Worm (Caenorhabditis elegans) whole organism, young adult: Measurements from ENCODE around the gene Y52E8A.1.

Source experiments
- B0035.1 ChIP-seq: sonication (generic microtip); optimal IDR thresholded peaks from 2 replicates; lab custom pipeline; 2016; ENCODE audit warnings: missing genetic modification characterization, mild to moderate bottlenecking, missing compliant biosample characterization, missing genotype, missing genetic modification reagents
- B0261.1 ChIP-seq: sonication (generic microtip); optimal IDR thresholded peaks from 2 replicates; lab custom pipeline; 2016; ENCODE audit warnings: mild to moderate bottlenecking, missing genetic modification characterization, moderate library complexity, missing compliant biosample characterization
- D2030.7 ChIP-seq: fragments of 200-800 bp; sonication (Bioruptor generic); IDR thresholded peaks from 2 replicates; pipeline ENCODE4 v1.3.6; 2022; ENCODE audit warnings: missing genetic modification reagents, missing genetic modification characterization, missing compliant biosample characterization
- F23B12.7 ChIP-seq: sonication (generic microtip); optimal IDR thresholded peaks from 2 replicates; lab custom pipeline; 2017; ENCODE audit warnings: missing genetic modification characterization, mild to moderate bottlenecking, missing compliant biosample characterization, antibody characterized with exemption, moderate library complexity; ENCODE audit not compliant: insufficient read depth
- F33H1.4 ChIP-seq: fragments of 200-800 bp; sonication (Bioruptor generic); IDR thresholded peaks from 2 replicates; pipeline ENCODE4 v1.3.6; 2022; ENCODE audit warnings: missing genetic modification reagents, missing genetic modification characterization, missing compliant biosample characterization
- F55B11.4 ChIP-seq: sonication (generic microtip); optimal IDR thresholded peaks from 2 replicates; lab custom pipeline; 2016; ENCODE audit warnings: missing compliant biosample characterization, missing genetic modification characterization, borderline replicate concordance; ENCODE audit not compliant: insufficient read depth
- T07F8.4 ChIP-seq: sonication (generic microtip); optimal IDR thresholded peaks from 2 replicates; lab custom pipeline; 2016; ENCODE audit warnings: mild to moderate bottlenecking, missing genetic modification characterization, moderate library complexity, missing compliant biosample characterization
- T26A5.8 ChIP-seq: sonication (generic microtip); optimal IDR thresholded peaks from 2 replicates; lab custom pipeline; 2016; ENCODE audit warnings: missing genetic modification characterization, missing compliant biosample characterization
- Y95B8A.8 ChIP-seq: fragments of 200-800 bp; sonication (Bioruptor generic); IDR thresholded peaks from 2 replicates; pipeline ENCODE4 v1.3.6; 2022; ENCODE audit warnings: missing genetic modification reagents, missing genetic modification characterization, missing compliant biosample characterization
- aptf-2 ChIP-seq: fragments of 200-800 bp; sonication (Bioruptor generic); conservative IDR thresholded peaks from 2 replicates; pipeline ENCODE4 v1.3.6; 2022; ENCODE audit warnings: missing genetic modification reagents, missing genetic modification characterization, missing compliant biosample characterization
- bed-2 ChIP-seq: fragments of 200-800 bp; sonication (Bioruptor generic); IDR thresholded peaks from 2 replicates; pipeline ENCODE4 v1.3.6; 2022; ENCODE audit warnings: missing genetic modification reagents, missing genetic modification characterization, missing compliant biosample characterization
- ceh-27 ChIP-seq: fragments of 200-800 bp; sonication (Bioruptor generic); optimal IDR thresholded peaks from 2 replicates; lab custom pipeline; 2018; ENCODE audit warnings: mild to moderate bottlenecking, missing genetic modification characterization, moderate library complexity, missing compliant biosample characterization
- ceh-91 ChIP-seq: fragments of 200-800 bp; sonication (Bioruptor generic); IDR thresholded peaks from 2 replicates; pipeline ENCODE4 v1.3.6; 2022; ENCODE audit warnings: missing genetic modification reagents, missing genetic modification characterization, missing compliant biosample characterization
- chd-7 ChIP-seq: sonication (generic microtip); optimal IDR thresholded peaks from 2 replicates; lab custom pipeline; 2016; ENCODE audit warnings: mild to moderate bottlenecking, missing genetic modification characterization, moderate library complexity, missing compliant biosample characterization
- die-1 ChIP-seq: sonication (generic microtip); optimal IDR thresholded peaks from 2 replicates; lab custom pipeline; 2016; ENCODE audit warnings: missing genotype, mild to moderate bottlenecking, missing genetic modification characterization, missing compliant biosample characterization
- dpl-1 ChIP-seq: fragments of 150-350 bp; optimal IDR thresholded peaks from 2 replicates; lab custom pipeline; 2014; ENCODE audit warnings: missing biosample characterization, missing genetic modification reagents, missing genetic modification characterization
- egl-18 ChIP-seq: fragments of 200-800 bp; sonication (Bioruptor generic); IDR thresholded peaks from 2 replicates; pipeline ENCODE4 v1.3.6; 2022; ENCODE audit warnings: missing genetic modification reagents, missing genetic modification characterization, missing compliant biosample characterization
- egrh-3 ChIP-seq: fragments of 200-800 bp; sonication (Bioruptor generic); IDR thresholded peaks from 2 replicates; pipeline ENCODE4 v1.3.6; 2022; ENCODE audit warnings: missing genetic modification reagents, missing genetic modification characterization, missing compliant biosample characterization
- ets-4 ChIP-seq: fragments of 200-800 bp; sonication (Bioruptor generic); optimal IDR thresholded peaks from 2 replicates; lab custom pipeline; 2018; ENCODE audit warnings: mild to moderate bottlenecking, missing genetic modification characterization, missing compliant biosample characterization
- hmg-20 ChIP-seq: fragments of 200-800 bp; sonication (Bioruptor generic); IDR thresholded peaks from 2 replicates; pipeline ENCODE4 v1.3.6; 2022; ENCODE audit warnings: missing genetic modification reagents, missing genetic modification characterization, missing compliant biosample characterization
- hrde-1 ChIP-seq: sonication (generic microtip); optimal IDR thresholded peaks from 2 replicates; lab custom pipeline; 2016; ENCODE audit warnings: missing genetic modification characterization, mild to moderate bottlenecking, missing compliant biosample characterization, moderate library complexity, missing genotype, missing genetic modification reagents, borderline replicate concordance
- lin-40 ChIP-seq: sonication (generic microtip); optimal IDR thresholded peaks from 2 replicates; lab custom pipeline; 2016; ENCODE audit warnings: missing genetic modification characterization, mild to moderate bottlenecking, missing compliant biosample characterization, missing genotype, missing genetic modification reagents
- lin-54 ChIP-seq: fragments of 200-800 bp; sonication (Bioruptor generic); optimal IDR thresholded peaks from 2 replicates; lab custom pipeline; 2018; ENCODE audit warnings: mild to moderate bottlenecking, missing genetic modification characterization, missing compliant biosample characterization
- lir-1 ChIP-seq: fragments of 200-800 bp; sonication (Bioruptor generic); conservative IDR thresholded peaks from 2 replicates; pipeline ENCODE4 v1.3.6; 2022; ENCODE audit warnings: missing genetic modification reagents, missing genetic modification characterization, missing compliant biosample characterization
- lsl-1 ChIP-seq: fragments of 200-800 bp; sonication (Bioruptor generic); optimal IDR thresholded peaks from 2 replicates; lab custom pipeline; 2018; ENCODE audit warnings: mild to moderate bottlenecking, missing genetic modification characterization, moderate library complexity, missing compliant biosample characterization
- madf-6 ChIP-seq: fragments of 200-800 bp; sonication (Bioruptor generic); IDR thresholded peaks from 2 replicates; pipeline ENCODE4 v1.3.6; 2022; ENCODE audit warnings: missing genetic modification reagents, missing genetic modification characterization, missing compliant biosample characterization
- madf-8 ChIP-seq: fragments of 200-800 bp; sonication (Bioruptor generic); conservative IDR thresholded peaks from 2 replicates; pipeline ENCODE4 v1.3.6; 2022; ENCODE audit warnings: missing genetic modification reagents, missing genetic modification characterization, missing compliant biosample characterization
- nfya-2 ChIP-seq: fragments of 200-800 bp; sonication (Bioruptor generic); IDR thresholded peaks from 2 replicates; pipeline ENCODE4 v1.3.6; 2022; ENCODE audit warnings: missing genetic modification reagents, missing genetic modification characterization, missing compliant biosample characterization
- nhr-27 ChIP-seq: fragments of 200-800 bp; sonication (Bioruptor generic); optimal IDR thresholded peaks from 2 replicates; lab custom pipeline; 2018; ENCODE audit warnings: mild to moderate bottlenecking, missing genetic modification characterization, moderate library complexity, missing compliant biosample characterization
- nhr-80 ChIP-seq: sonication (generic microtip); optimal IDR thresholded peaks from 2 replicates; lab custom pipeline; 2016; ENCODE audit warnings: missing genetic modification characterization, missing compliant biosample characterization
- sdz-38 ChIP-seq: sonication (generic microtip); optimal IDR thresholded peaks from 2 replicates; lab custom pipeline; 2016; ENCODE audit warnings: missing genotype, missing genetic modification characterization, missing compliant biosample characterization
- sea-2 ChIP-seq: fragments of 200-800 bp; sonication (Bioruptor generic); IDR thresholded peaks from 2 replicates; pipeline ENCODE4 v1.3.6; 2022; ENCODE audit warnings: missing genetic modification characterization, missing compliant biosample characterization
- snpc-1.3 ChIP-seq: sonication (generic microtip); optimal IDR thresholded peaks from 2 replicates; lab custom pipeline; 2017; ENCODE audit warnings: missing genetic modification characterization, mild to moderate bottlenecking, missing compliant biosample characterization, antibody characterized with exemption, moderate library complexity, missing genotype, missing genetic modification reagents; ENCODE audit not compliant: insufficient read depth
- snpc-4 ChIP-seq, 5 experiments: fragments of 150-350 bp in 1 of 5; sonication (generic microtip) in 4 of 5; optimal IDR thresholded peaks; 2 replicates each; lab custom pipeline; 2014 to 2018; ENCODE audit warnings: missing genetic modification characterization in 5 of 5, missing biosample characterization in 3 of 5, antibody characterized with exemption in 2 of 5, mild to moderate bottlenecking in 2 of 5, missing compliant biosample characterization in 2 of 5, missing genotype in 2 of 5, moderate library complexity in 2 of 5, missing genetic modification reagents in 1 of 5
- tbx-9 ChIP-seq: sonication (generic microtip); optimal IDR thresholded peaks from 2 replicates; lab custom pipeline; 2016; ENCODE audit warnings: borderline replicate concordance, missing genetic modification characterization, inconsistent platforms, missing compliant biosample characterization
- xnd-1 ChIP-seq: sonication (generic microtip); optimal IDR thresholded peaks from 2 replicates; lab custom pipeline; 2016; ENCODE audit warnings: missing genotype, missing genetic modification reagents, missing genetic modification characterization, missing compliant biosample characterization
- ztf-3 ChIP-seq: fragments of 200-800 bp; sonication (Bioruptor generic); optimal IDR thresholded peaks from 2 replicates; lab custom pipeline; 2018; ENCODE audit warnings: mild to moderate bottlenecking, missing genetic modification characterization, missing compliant biosample characterization

Gene Y52E8A.1

DNA sequence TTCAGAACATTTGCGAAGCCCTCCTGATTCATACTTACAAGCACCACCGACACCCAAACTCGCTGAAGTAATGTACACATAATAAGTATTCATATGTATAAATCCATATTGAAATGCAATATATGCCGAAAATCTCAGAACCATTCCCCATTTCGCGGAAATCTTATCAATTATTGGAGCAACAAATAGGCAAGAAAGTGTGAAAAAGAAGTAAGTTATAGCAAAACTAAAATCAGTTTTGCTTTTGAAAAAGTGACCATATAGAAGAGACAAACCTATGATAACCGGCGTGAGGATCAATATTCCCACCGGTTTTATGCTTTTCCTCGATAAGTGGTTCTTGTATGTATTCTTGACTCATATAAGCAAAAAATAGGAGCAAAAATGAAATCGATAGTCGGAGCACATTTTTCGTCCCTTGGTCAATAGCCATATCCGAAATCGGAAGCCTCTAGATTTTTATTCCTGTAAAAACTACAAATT lies 2.3 kb upstream of the Y52E8A.1 start, which contains the start of gene Y52E8A.6:
Gene Y52E8A.6, minus strand, starts transcription at position 433 of the 483 bp plus-strand sequence.
- no peak for TF ChIP-seq ceh-91 (GFP tag; lab: Robert Waterston, UW)
- TF ChIP-seq B0261.1 (tag; lab: Kevin White, UChicago), result no peak
- TF ChIP-seq dpl-1, result no peak
- TF ChIP-seq Y95B8A.8 (GFP tag; lab: Robert Waterston, UW), result no peak
- no peak for TF ChIP-seq ceh-27 (GFP tag; lab: Kevin White, UChicago)
- TF ChIP-seq aptf-2, result no peak
- TF ChIP-seq sdz-38 (tag; lab: Kevin White, UChicago), result no peak
- no peak for TF ChIP-seq lir-1
- TF ChIP-seq F33H1.4, result no peak
- no peak for TF ChIP-seq sea-2 (GFP tag; lab: Robert Waterston, UW)
- TF ChIP-seq chd-7, result no peak
- TF ChIP-seq T07F8.4 (tag; lab: Kevin White, UChicago), result no peak
- TF ChIP-seq T26A5.8 (tag; lab: Kevin White, UChicago), result no peak

DNA sequence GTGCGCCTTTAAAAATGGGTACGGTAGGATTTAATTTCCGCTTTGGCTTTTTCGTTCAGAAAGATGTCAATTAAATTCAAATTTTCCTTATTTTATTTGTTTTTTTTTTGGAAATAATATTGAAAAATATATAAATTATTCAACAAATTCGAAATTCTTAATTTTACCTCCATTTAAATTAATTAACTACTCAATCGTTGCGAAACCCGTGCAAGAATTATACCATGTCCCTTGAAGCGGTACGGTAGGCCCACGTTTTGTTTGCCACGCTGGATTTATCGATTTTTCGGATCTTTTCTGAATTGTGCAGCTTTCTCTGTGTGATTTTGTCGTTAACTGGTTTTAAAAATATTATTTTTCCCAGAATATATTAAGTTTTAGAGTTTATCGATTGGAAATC lies 1.4 kb upstream of the Y52E8A.1 start, which contains the start of gene Y52E8A.2:
Gene Y52E8A.2, plus strand, starts transcription at position 382 of the 400 bp plus-strand sequence.
- TF ChIP-seq ets-4 (GFP tag; lab: Kevin White, UChicago) (no peak), ceh-91 (GFP tag; lab: Robert Waterston, UW) (peak; percentile 47), F55B11.4 (tag; lab: Kevin White, UChicago) (no peak), bed-2 (GFP tag; lab: Robert Waterston, UW) (no peak), snpc-4 (GFP tag; optimal IDR thresholded peaks at IDR 0.05; lab: Kevin White, UChicago) (no peak), snpc-4 (tag; optimal IDR thresholded peaks at IDR 0.05; lab: Kevin White, UChicago) (no peak), hmg-20 (GFP tag; lab: Robert Waterston, UW) (no peak), lsl-1 (GFP tag; lab: Kevin White, UChicago) (peak; percentile 95), egrh-3 (no peak), hrde-1 (tag; lab: Kevin White, UChicago) (no peak), egl-18 (GFP tag; lab: Robert Waterston, UW) (no peak), nhr-27 (no peak), madf-6 (GFP tag; lab: Robert Waterston, UW) (peak; percentile 73; the same call in 1 of the 2 replicates), xnd-1 (tag; lab: Kevin White, UChicago) (peak; percentile 66), tbx-9 (tag; lab: Kevin White, UChicago) (no peak), snpc-1.3 (no peak), nhr-80 (no peak), nfya-2 (GFP tag; lab: Robert Waterston, UW) (no peak), B0035.1 (tag; lab: Kevin White, UChicago) (no peak), F23B12.7 (tag; lab: Kevin White, UChicago) (no peak), D2030.7 (GFP tag; lab: Robert Waterston, UW) (peak; percentile 37; the same call in 1 of the 2 replicates), F33H1.4 (peak; percentile 82), ztf-3 (GFP tag; lab: Kevin White, UChicago) (no peak), madf-8 (GFP tag; lab: Robert Waterston, UW) (peak; percentile 73)
- TF ChIP-seq, all 124 proteins: peak for 7

DNA sequence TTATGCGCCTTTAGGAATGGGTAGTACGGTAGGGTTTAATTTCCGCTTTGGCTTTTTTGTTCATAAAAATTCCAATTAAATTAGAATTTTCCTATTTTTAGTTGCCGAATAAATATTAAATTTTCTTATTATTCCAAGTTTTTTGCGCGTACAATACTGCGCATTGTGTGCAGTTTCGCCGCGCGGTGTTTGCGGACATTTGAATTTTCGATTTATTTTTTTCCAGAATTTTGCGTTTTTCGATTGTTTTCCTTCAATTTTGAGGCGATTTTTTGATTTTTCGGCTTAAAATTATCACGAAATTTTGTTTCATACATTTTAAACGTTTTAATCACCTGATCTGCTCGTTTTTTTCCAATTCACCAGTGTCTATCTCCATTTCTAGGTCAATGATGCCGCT lies 1.0 kb downstream of the Y52E8A.1 start, which contains the start of gene H20J04.6:
Gene H20J04.6, plus strand, starts transcription at position 386 of the 400 bp plus-strand sequence.
- TF ChIP-seq lin-54 (peak; percentile 13), snpc-1.3 (peak; percentile 10), lin-40 (tag; lab: Kevin White, UChicago) (no peak), die-1 (no peak), lsl-1 (GFP tag; lab: Kevin White, UChicago) (peak; percentile 19), madf-6 (GFP tag; lab: Robert Waterston, UW) (peak; percentile 27; the same call in 1 of the 2 replicates)
